Fruit fly (Drosophila melanogaster) whole organism, wandering third instar larva: Measurements from ENCODE around the gene CG32544.

Experiments
- Abd-B ChIP-seq: fragments of >200 bp; optimal IDR thresholded peaks from 2 replicates; lab custom pipeline; 2017; ENCODE audit warnings: missing biosample characterization, missing genetic modification characterization
- CG32264 ChIP-seq: fragments of 200-800 bp; sonication (Bioruptor generic); optimal IDR thresholded peaks from 2 replicates; lab custom pipeline; 2016; ENCODE audit warnings: missing biosample characterization, missing genetic modification characterization
- CrebA ChIP-seq: fragments of 200-800 bp; sonication (Bioruptor generic); optimal IDR thresholded peaks from 2 replicates; lab custom pipeline; 2016; ENCODE audit warnings: missing biosample characterization, mild to moderate bottlenecking, missing genetic modification characterization, borderline replicate concordance
- Dfd ChIP-seq: fragments of >200 bp; optimal IDR thresholded peaks from 2 replicates; lab custom pipeline; 2017; ENCODE audit warnings: missing biosample characterization, missing genetic modification characterization
- Dif ChIP-seq: fragments of 200-275, 200-300 bp; sonication (Bioruptor generic); optimal IDR thresholded peaks from 2 replicates; lab custom pipeline; 2018; ENCODE audit warnings: missing biosample characterization, missing genetic modification characterization; ENCODE audit not compliant: partially characterized antibody
- GATAd ChIP-seq: sonication (Bioruptor generic); optimal IDR thresholded peaks from 2 replicates; lab custom pipeline; 2016; ENCODE audit warnings: missing biosample characterization, missing genetic modification characterization
- HLH106 ChIP-seq: fragments of 200-800 bp; optimal IDR thresholded peaks from 3 replicates; lab custom pipeline; 2019; ENCODE audit warnings: missing biosample characterization, mild to moderate bottlenecking, missing genetic modification characterization, moderate library complexity
- Hnf4 ChIP-seq: fragments of 200-800 bp; sonication (Bioruptor generic); optimal IDR thresholded peaks from 2 replicates; lab custom pipeline; 2016; ENCODE audit warnings: missing biosample characterization, mild to moderate bottlenecking, missing genetic modification characterization
- Hr78 ChIP-seq: fragments of >200 bp; optimal IDR thresholded peaks from 2 replicates; lab custom pipeline; 2017; ENCODE audit warnings: missing biosample characterization, missing genetic modification characterization
- Hr83 ChIP-seq: fragments of 200-300 bp; sonication (Bioruptor generic); optimal IDR thresholded peaks from 2 replicates; lab custom pipeline; 2016; ENCODE audit warnings: missing biosample characterization, mild to moderate bottlenecking, missing genetic modification characterization, moderate library complexity; ENCODE audit not compliant: poor library complexity, severe bottlenecking
- Jra ChIP-seq: sonication (Bioruptor generic); optimal IDR thresholded peaks from 2 replicates; lab custom pipeline; 2016; ENCODE audit warnings: missing biosample characterization, missing genetic modification characterization
- Myc ChIP-seq: fragments of >200 bp; optimal IDR thresholded peaks from 2 replicates; lab custom pipeline; 2017
- N ChIP-seq: fragments of >200 bp; optimal IDR thresholded peaks from 2 replicates; lab custom pipeline; 2018; ENCODE audit warnings: missing biosample characterization, missing external identifiers, missing genetic modification characterization
- OdsH ChIP-seq: fragments of 200-800 bp; sonication (Bioruptor generic); optimal IDR thresholded peaks from 2 replicates; lab custom pipeline; 2016; ENCODE audit warnings: missing biosample characterization, mild to moderate bottlenecking, missing genetic modification characterization
- Sp1 ChIP-seq: fragments of 200-800 bp; sonication (Bioruptor generic); optimal IDR thresholded peaks from 3 replicates; lab custom pipeline; 2019; ENCODE audit warnings: missing biosample characterization, mild to moderate bottlenecking, missing genetic modification characterization, moderate library complexity
- br ChIP-seq: fragments of 200-800 bp; sonication (Bioruptor generic); optimal IDR thresholded peaks from 2 replicates; lab custom pipeline; 2016; ENCODE audit warnings: missing biosample characterization, missing genetic modification characterization
- dl ChIP-seq, 2 experiments: fragments of 175-275, 200-275 bp in 1 of 2; fragments of 200-275 bp in 1 of 2; sonication (Bioruptor generic); optimal IDR thresholded peaks; lab custom pipeline; 2018; ENCODE audit warnings: mild to moderate bottlenecking in 2 of 2, missing biosample characterization in 2 of 2, missing genetic modification characterization in 2 of 2, moderate library complexity in 2 of 2; ENCODE audit not compliant: partially characterized antibody in 2 of 2, insufficient read depth in 1 of 2
- dmrt93B ChIP-seq: fragments of 200-800 bp; sonication (Bioruptor generic); optimal IDR thresholded peaks from 2 replicates; lab custom pipeline; 2018; ENCODE audit warnings: missing biosample characterization, mild to moderate bottlenecking, missing genetic modification characterization
- ey ChIP-seq: fragments of 200-800 bp; sonication (Bioruptor generic); optimal IDR thresholded peaks from 2 replicates; lab custom pipeline; 2016; ENCODE audit warnings: missing biosample characterization, missing genetic modification characterization
- foxo ChIP-seq, 2 experiments: fragments of 200-800 bp; sonication (Bioruptor generic); optimal IDR thresholded peaks; 2 replicates in 1 of 2; 3 replicates in 1 of 2; lab custom pipeline; 2016 to 2017; ENCODE audit warnings: missing biosample characterization in 2 of 2, missing genetic modification characterization in 2 of 2
- fru ChIP-seq: fragments of 200-800 bp; sonication (Bioruptor generic); optimal IDR thresholded peaks from 3 replicates; lab custom pipeline; 2016; ENCODE audit warnings: missing biosample characterization, mild to moderate bottlenecking, missing genetic modification characterization
- h ChIP-seq: fragments of 200-800 bp; sonication (Bioruptor generic); optimal IDR thresholded peaks from 3 replicates; lab custom pipeline; 2016; ENCODE audit warnings: missing biosample characterization, mild to moderate bottlenecking, missing genetic modification characterization
- lola ChIP-seq: fragments of >200 bp; optimal IDR thresholded peaks from 2 replicates; lab custom pipeline; 2017; ENCODE audit warnings: missing biosample characterization, missing genetic modification characterization
- pan ChIP-seq: fragments of >200 bp; optimal IDR thresholded peaks from 2 replicates; lab custom pipeline; 2017
- psq ChIP-seq: fragments of 200-800 bp; sonication (Bioruptor generic); optimal IDR thresholded peaks from 3 replicates; lab custom pipeline; 2017; ENCODE audit warnings: missing biosample characterization, mild to moderate bottlenecking, missing genetic modification characterization, moderate library complexity
- rgr ChIP-seq: fragments of 200-800 bp; sonication (Bioruptor generic); optimal IDR thresholded peaks from 3 replicates; lab custom pipeline; 2016; ENCODE audit warnings: missing biosample characterization, mild to moderate bottlenecking, missing genetic modification characterization
- sv ChIP-seq: fragments of 200-800 bp; sonication (Bioruptor generic); optimal IDR thresholded peaks from 3 replicates; lab custom pipeline; 2016; ENCODE audit warnings: missing biosample characterization, missing genetic modification characterization
- tai ChIP-seq: sonication (Bioruptor generic); optimal IDR thresholded peaks from 2 replicates; lab custom pipeline; 2016; ENCODE audit warnings: missing biosample characterization, missing genetic modification characterization
- usp ChIP-seq: fragments of >200 bp; optimal IDR thresholded peaks from 2 replicates; lab custom pipeline; 2017; ENCODE audit warnings: missing biosample characterization, missing genetic modification characterization
- woc ChIP-seq: sonication (Bioruptor generic); optimal IDR thresholded peaks from 2 replicates; lab custom pipeline; 2016; ENCODE audit warnings: missing biosample characterization, mild to moderate bottlenecking, missing genetic modification characterization

CG32544 gene

DNA sequence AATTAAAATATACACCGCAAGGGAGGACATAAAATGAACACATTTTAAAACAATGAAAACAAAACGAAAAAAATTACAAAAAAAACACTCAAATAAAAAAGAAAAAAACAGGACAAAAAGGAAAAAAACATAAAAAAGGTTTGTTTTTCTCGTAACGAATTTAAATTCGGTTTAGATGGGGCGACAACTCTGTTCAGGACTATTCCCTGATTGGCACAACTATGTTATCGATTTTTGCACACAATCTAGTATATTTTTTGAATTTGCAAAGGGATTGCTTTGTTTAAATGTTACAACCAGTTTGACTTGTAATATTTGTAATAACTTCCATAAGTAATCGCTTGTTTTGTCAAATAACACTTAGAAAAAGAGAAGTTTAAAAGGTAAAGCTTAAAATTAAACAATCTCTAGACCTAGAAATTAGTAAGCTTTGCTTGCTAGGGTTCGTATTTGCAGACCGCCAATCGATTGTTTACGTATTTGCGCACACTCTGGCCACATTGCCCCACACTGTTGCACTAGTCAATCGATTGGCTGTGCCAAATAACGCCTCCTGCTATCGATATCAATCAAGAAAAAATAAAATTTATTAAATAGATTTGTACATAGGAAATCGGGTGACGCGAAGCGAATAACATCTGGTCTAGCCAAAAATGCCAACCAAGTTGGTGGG lies 24.1 kb downstream of the CG32544 start, which contains the start of gene CG7332:
TSS of gene CG7332 (plus strand) at position 515 of the 673 bp plus-strand sequence.
- TF ChIP-seq psq (no peak), pan (lab: Kevin White, UChicago) (no peak), woc (GFP tag; lab: Kevin White, UChicago) (no peak), Abd-B (GFP tag; lab: Kevin White, UChicago) (no peak), dl (GFP tag; optimal IDR thresholded peaks at IDR 0.05; lab: Kevin White, UChicago; ENCODE audit: insufficient read depth in 1 of 2, partially characterized antibody in 2 of 2) (no peak), tai (GFP tag; lab: Kevin White, UChicago) (no peak), Hnf4 (no peak), ey (GFP tag; lab: Kevin White, UChicago) (no peak), Myc (lab: Kevin White, UChicago) (no peak)

DNA sequence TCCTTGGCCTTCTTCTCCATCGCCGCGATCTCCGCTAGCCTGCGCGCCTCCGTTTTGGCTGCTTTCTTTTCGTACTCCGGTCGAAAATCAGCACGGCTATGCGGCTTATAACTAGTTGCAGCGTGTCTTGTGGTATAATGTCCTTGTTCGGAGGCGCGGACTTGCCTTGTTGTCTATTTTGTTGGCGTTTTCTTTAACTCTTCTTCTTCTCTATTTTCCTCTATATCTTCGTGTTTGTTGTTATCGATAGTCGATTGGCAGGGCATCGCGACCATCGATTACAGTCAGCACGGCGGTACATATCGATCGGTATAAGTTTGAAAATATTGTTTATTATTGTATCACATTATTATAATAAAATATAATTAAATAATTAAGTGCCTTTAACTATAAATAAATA lies 33.3 kb downstream of the CG32544 start, which contains the start of gene Flacc:
TSS of gene Flacc (minus strand) at position 204 of the 400 bp plus-strand sequence.
- TF ChIP-seq psq (peak; percentile 65), rgr (GFP tag; lab: Kevin White, UChicago) (no peak)

DNA sequence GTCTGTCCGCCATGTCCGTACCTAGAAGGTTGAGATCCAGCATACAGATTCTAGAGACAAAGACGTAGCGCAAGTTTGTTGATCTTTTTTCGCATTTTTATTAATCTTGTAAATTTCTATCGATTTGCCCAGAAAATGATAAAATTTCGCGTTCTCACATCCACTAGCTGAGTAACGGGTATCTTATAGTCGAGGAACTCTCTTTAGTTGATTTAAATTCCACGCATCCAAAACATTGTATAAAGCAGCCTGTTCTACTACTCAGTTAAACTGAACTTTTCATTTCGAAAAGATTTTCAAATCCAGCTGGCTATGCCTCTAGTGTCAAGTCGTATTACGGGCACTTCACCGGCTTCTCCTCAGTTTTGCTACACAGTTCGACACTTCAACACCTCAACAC lies 34.1 kb downstream of the CG32544 start, which contains the start of gene SdhBL:
TSS of gene SdhBL (plus strand) at position 301 of the 400 bp plus-strand sequence.
- no peak for TF ChIP-seq usp (GFP tag; lab: Kevin White, UChicago)
- no peak for TF ChIP-seq ey (GFP tag; lab: Kevin White, UChicago)
- TF ChIP-seq Hr78 (GFP tag; lab: Kevin White, UChicago), result no peak
- TF ChIP-seq Dif, result no peak
- TF ChIP-seq Hr83, result no peak
- no peak for TF ChIP-seq GATAd (GFP tag; lab: Kevin White, UChicago)
- no peak for TF ChIP-seq N (GFP tag; lab: Kevin White, UChicago)
- TF ChIP-seq CG32264 (GFP tag; lab: Kevin White, UChicago), result no peak
- no peak for TF ChIP-seq OdsH (GFP tag; lab: Kevin White, UChicago)
- TF ChIP-seq pan (lab: Kevin White, UChicago), result no peak
- TF ChIP-seq HLH106 (tag; lab: Kevin White, UChicago), result no peak
- TF ChIP-seq rgr (GFP tag; lab: Kevin White, UChicago), result no peak
- TF ChIP-seq woc (GFP tag; lab: Kevin White, UChicago), result no peak
- TF ChIP-seq fru, result no peak
- TF ChIP-seq Dfd (GFP tag; lab: Kevin White, UChicago), result no peak
- TF ChIP-seq sv (GFP tag; lab: Kevin White, UChicago), result no peak
- TF ChIP-seq Jra, result no peak
- no peak for TF ChIP-seq dl (GFP tag; optimal IDR thresholded peaks at IDR 0.05; lab: Kevin White, UChicago; ENCODE audit: insufficient read depth in 1 of 2, partially characterized antibody in 2 of 2)
- no peak for TF ChIP-seq Sp1 (GFP tag; lab: Kevin White, UChicago)

DNA sequence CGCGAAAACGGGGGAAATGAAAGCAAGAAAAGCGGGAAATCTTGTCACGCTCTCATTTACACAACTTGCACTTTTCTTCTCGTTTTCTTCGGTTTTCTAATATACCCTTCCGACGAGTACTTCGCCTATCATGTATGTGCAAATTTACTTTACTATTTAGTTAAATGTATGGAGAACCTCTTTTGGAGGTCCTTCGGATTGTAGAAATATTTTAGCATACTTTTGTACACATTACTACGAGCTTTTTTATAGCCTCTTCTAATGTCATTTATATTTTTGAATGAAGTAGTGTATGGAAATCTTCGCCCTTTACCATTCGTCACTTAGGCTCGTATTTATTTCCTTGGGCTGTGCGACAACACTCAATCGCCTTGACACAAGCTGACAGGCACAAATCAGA lies 37.2 kb downstream of the CG32544 start:
- TF ChIP-seq CG32264 (GFP tag; lab: Kevin White, UChicago) (no peak), CrebA (GFP tag; lab: Kevin White, UChicago) (no peak), Dif (no peak), ey (GFP tag; lab: Kevin White, UChicago) (no peak), pan (lab: Kevin White, UChicago) (no peak)

DNA sequence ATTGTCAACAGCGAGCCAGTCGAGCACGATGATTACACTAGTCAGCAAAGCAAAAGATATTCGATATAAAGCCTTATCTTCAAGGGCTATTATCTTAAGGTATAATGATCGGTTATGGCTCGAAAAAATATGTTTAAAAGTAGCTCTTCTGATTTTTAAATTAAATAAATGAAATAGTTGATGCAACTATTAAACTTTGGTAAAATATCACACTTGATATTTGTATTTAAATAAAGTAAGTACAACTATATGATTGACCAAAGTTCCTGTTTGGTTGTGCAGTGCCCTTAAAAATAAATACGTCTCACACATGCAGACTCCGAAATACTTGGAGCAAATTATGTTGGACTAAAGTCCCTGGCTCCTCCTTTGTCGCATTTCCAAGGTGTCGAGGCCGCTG lies 37.8 kb downstream of the CG32544 start:
- TF ChIP-seq rgr (GFP tag; lab: Kevin White, UChicago) (no peak), h (GFP tag; lab: Kevin White, UChicago) (no peak), psq (no peak), dmrt93B (GFP tag; lab: Kevin White, UChicago) (no peak), Abd-B (GFP tag; lab: Kevin White, UChicago) (no peak), br (GFP tag; lab: Kevin White, UChicago) (no peak), pan (lab: Kevin White, UChicago) (no peak), fru (no peak), foxo (GFP tag; optimal IDR thresholded peaks at IDR 0.05; lab: Kevin White, UChicago) (no peak), lola (GFP tag; lab: Kevin White, UChicago) (no peak), HLH106 (tag; lab: Kevin White, UChicago) (no peak)
- TF ChIP-seq, all 38 proteins: peak for 0
